Fruit fly (Drosophila melanogaster) whole organism, embryonic: ENCODE data around the gene Mis12.
A peak's percentile ranks its signal among the peaks of the same experiment; 100 is the strongest.

ENCODE experiments used
- Antp ChIP-seq: fragments of 200-800 bp; sonication (Bioruptor generic); optimal IDR thresholded peaks from 3 replicates; lab custom pipeline; 2016; ENCODE audit warnings: missing biosample characterization, missing genetic modification characterization
- Bdp1 ChIP-seq: fragments of 200-800 bp; sonication (Bioruptor generic); optimal IDR thresholded peaks from 3 replicates; lab custom pipeline; 2016; ENCODE audit warnings: missing biosample characterization, missing genetic modification characterization
- Bgb ChIP-seq: fragments of 200-800 bp; sonication (Bioruptor generic); IDR thresholded peaks from 2 replicates; pipeline ENCODE4 v1.3.6; 2022; ENCODE audit warnings: missing biosample characterization, missing genetic modification characterization; ENCODE audit not compliant: partially characterized antibody
- CG10147 ChIP-seq: fragments of 200-800 bp; sonication (Bioruptor generic); optimal IDR thresholded peaks from 2 replicates; lab custom pipeline; 2019; ENCODE audit warnings: missing biosample characterization, mild to moderate bottlenecking, missing genetic modification characterization, moderate library complexity
- CG10959 ChIP-seq: fragments of 200-800 bp; sonication (Bioruptor generic); IDR thresholded peaks from 2 replicates; pipeline ENCODE4 v1.3.6; 2022; ENCODE audit warnings: missing biosample characterization, missing genetic modification characterization
- CG11247 ChIP-seq: fragments of 200-800 bp; sonication (Bioruptor generic); IDR thresholded peaks from 2 replicates; pipeline ENCODE4 v1.3.6; 2022; ENCODE audit warnings: missing biosample characterization, missing genetic modification characterization
- CG11456 ChIP-seq: fragments of 200-800 bp; sonication (Bioruptor generic); IDR thresholded peaks from 3 replicates; pipeline ENCODE4 v1.3.6; 2022; ENCODE audit warnings: missing biosample characterization, missing genetic modification characterization
- CG12744 ChIP-seq: fragments of 200-800 bp; sonication (Bioruptor generic); optimal IDR thresholded peaks from 2 replicates; lab custom pipeline; 2016; ENCODE audit warnings: missing biosample characterization, missing genetic modification characterization
- CG14014 ChIP-seq: fragments of 200-800 bp; sonication (Bioruptor generic); IDR thresholded peaks from 2 replicates; pipeline ENCODE4 v1.3.6; 2022; ENCODE audit warnings: missing biosample characterization, missing genetic modification characterization
- CG14860 ChIP-seq: fragments of 200-800 bp; sonication (Bioruptor generic); IDR thresholded peaks from 3 replicates; pipeline ENCODE4 v1.3.6; 2022; ENCODE audit warnings: missing biosample characterization, missing genetic modification characterization; ENCODE audit not compliant: partially characterized antibody
- CG1602 ChIP-seq: fragments of 200-800 bp; sonication (Bioruptor generic); optimal IDR thresholded peaks from 3 replicates; lab custom pipeline; 2016; ENCODE audit warnings: missing biosample characterization, missing genetic modification characterization
- CG18262 ChIP-seq: fragments of 200-800 bp; optimal IDR thresholded peaks from 3 replicates; lab custom pipeline; 2019; ENCODE audit warnings: missing biosample characterization, mild to moderate bottlenecking, missing genetic modification characterization, moderate library complexity
- CG4617 ChIP-seq: fragments of 200-800 bp; sonication (Bioruptor generic); optimal IDR thresholded peaks from 3 replicates; lab custom pipeline; 2016; ENCODE audit warnings: missing biosample characterization, missing genetic modification characterization, borderline replicate concordance
- CG7372 ChIP-seq: fragments of 200-800 bp; sonication (Bioruptor generic); IDR thresholded peaks from 2 replicates; pipeline ENCODE4 v1.3.6; 2022; ENCODE audit warnings: missing biosample characterization, missing genetic modification characterization
- CG7786 ChIP-seq: fragments of 200-800 bp; sonication (Bioruptor generic); optimal IDR thresholded peaks from 2 replicates; lab custom pipeline; 2016; ENCODE audit warnings: missing biosample characterization, missing genetic modification characterization
- CG8281 ChIP-seq: fragments of 200-800 bp; sonication (Bioruptor generic); optimal IDR thresholded peaks from 2 replicates; lab custom pipeline; 2018; ENCODE audit warnings: missing biosample characterization, mild to moderate bottlenecking, missing genetic modification characterization, moderate library complexity
- D19B ChIP-seq: fragments of 200-800 bp; sonication (Bioruptor generic); optimal IDR thresholded peaks from 2 replicates; lab custom pipeline; 2017; ENCODE audit warnings: missing biosample characterization, mild to moderate bottlenecking, missing genetic modification characterization
- Doc2 ChIP-seq: fragments of 200-800 bp; sonication (Bioruptor generic); IDR thresholded peaks from 2 replicates; pipeline ENCODE4 v1.3.6; 2022; ENCODE audit warnings: missing biosample characterization, missing genetic modification characterization
- Dp ChIP-seq: fragments of 200-800 bp; sonication (Bioruptor generic); optimal IDR thresholded peaks from 2 replicates; lab custom pipeline; 2018; ENCODE audit warnings: missing biosample characterization, mild to moderate bottlenecking, missing genetic modification characterization, moderate library complexity
- Fer1 ChIP-seq: fragments of 200-800 bp; sonication (Bioruptor generic); optimal IDR thresholded peaks from 2 replicates; lab custom pipeline; 2017; ENCODE audit warnings: missing biosample characterization, mild to moderate bottlenecking, missing genetic modification characterization
- HHEX ChIP-seq: fragments of 200-800 bp; sonication (Bioruptor generic); optimal IDR thresholded peaks from 3 replicates; lab custom pipeline; 2017; ENCODE audit warnings: missing biosample characterization, mild to moderate bottlenecking, missing genetic modification characterization, missing genetic modification reagents
- HmgD ChIP-seq: fragments of 200-800 bp; sonication (Bioruptor generic); optimal IDR thresholded peaks from 3 replicates; lab custom pipeline; 2016; ENCODE audit warnings: missing biosample characterization, missing genetic modification characterization
- Hr51 ChIP-seq, 2 experiments: fragments of 200-800 bp; sonication (Bioruptor generic); optimal IDR thresholded peaks; 2 replicates in 1 of 2; 3 replicates in 1 of 2; lab custom pipeline; 2016 to 2018; ENCODE audit warnings: missing biosample characterization in 2 of 2, missing genetic modification characterization in 2 of 2, mild to moderate bottlenecking in 1 of 2, moderate library complexity in 1 of 2
- Hr78 ChIP-seq, 2 experiments: fragments of 200-800 bp in 1 of 2; fragments of >200 bp in 1 of 2; sonication (Bioruptor generic) in 1 of 2; optimal IDR thresholded peaks; 2 replicates each; lab custom pipeline; 2017 to 2019; ENCODE audit warnings: missing biosample characterization in 2 of 2, missing genetic modification characterization in 2 of 2, mild to moderate bottlenecking in 1 of 2, moderate library complexity in 1 of 2
- Hsf ChIP-seq: fragments of 200-800 bp; sonication (Bioruptor generic); optimal IDR thresholded peaks from 3 replicates; lab custom pipeline; 2016; ENCODE audit warnings: missing biosample characterization, missing genetic modification characterization
- Kr ChIP-seq: fragments of 200-800 bp; sonication (Bioruptor generic); optimal IDR thresholded peaks from 2 replicates; lab custom pipeline; 2017; ENCODE audit warnings: missing biosample characterization, mild to moderate bottlenecking, missing genetic modification characterization
- Max ChIP-seq: fragments of 200-800 bp; sonication (Bioruptor generic); optimal IDR thresholded peaks from 2 replicates; lab custom pipeline; 2016; ENCODE audit warnings: missing biosample characterization, mild to moderate bottlenecking, missing genetic modification characterization
- Stat92E ChIP-seq, 3 experiments: fragments of >200 bp in 2 of 3; fragments of 200-800 bp in 1 of 3; sonication (Bioruptor generic) in 1 of 3; optimal IDR thresholded peaks; 2 replicates each; lab custom pipeline; 2017 to 2019; ENCODE audit warnings: missing biosample characterization in 3 of 3, missing genetic modification characterization in 3 of 3, mild to moderate bottlenecking in 1 of 3, moderate library complexity in 1 of 3
- ato ChIP-seq: fragments of 200-800 bp; sonication (Bioruptor generic); IDR thresholded peaks from 2 replicates; pipeline ENCODE4 v1.3.6; 2022; ENCODE audit warnings: missing biosample characterization, missing genetic modification characterization; ENCODE audit not compliant: partially characterized antibody
- chif ChIP-seq, 2 experiments: fragments of 200-800 bp; sonication (Bioruptor generic); optimal IDR thresholded peaks; 3 replicates each; lab custom pipeline; 2016; ENCODE audit warnings: missing biosample characterization in 2 of 2, missing genetic modification characterization in 2 of 2
- dan ChIP-seq: fragments of 200-800 bp; sonication (Bioruptor generic); IDR thresholded peaks from 2 replicates; pipeline ENCODE4 v1.3.6; 2022; ENCODE audit warnings: missing biosample characterization, missing genetic modification characterization
- dati ChIP-seq: fragments of 200-800 bp; sonication (Bioruptor generic); IDR thresholded peaks from 2 replicates; pipeline ENCODE4 v1.3.6; 2022; ENCODE audit warnings: missing biosample characterization, missing genetic modification characterization
- disco-r ChIP-seq: fragments of 200-800 bp; sonication (Bioruptor generic); optimal IDR thresholded peaks from 2 replicates; lab custom pipeline; 2016; ENCODE audit warnings: missing biosample characterization, missing genetic modification characterization
- dm ChIP-seq: fragments of 200-800 bp; sonication (Bioruptor generic); optimal IDR thresholded peaks from 3 replicates; lab custom pipeline; 2016; ENCODE audit warnings: missing biosample characterization, missing genetic modification characterization
- gce ChIP-seq: fragments of 200-800 bp; sonication (Bioruptor generic); IDR thresholded peaks from 3 replicates; pipeline ENCODE4 v1.3.6; 2022; ENCODE audit warnings: missing biosample characterization, missing genetic modification characterization
- gsb-n ChIP-seq: fragments of 200-800 bp; sonication (Bioruptor generic); optimal IDR thresholded peaks from 3 replicates; lab custom pipeline; 2018; ENCODE audit warnings: missing biosample characterization, mild to moderate bottlenecking, missing genetic modification characterization
- ind ChIP-seq: fragments of 200-800 bp; sonication (Bioruptor generic); optimal IDR thresholded peaks from 3 replicates; lab custom pipeline; 2016; ENCODE audit warnings: missing biosample characterization, missing genetic modification characterization
- inv ChIP-seq: fragments of 200-800 bp; sonication (Bioruptor generic); IDR thresholded peaks from 2 replicates; pipeline ENCODE4 v1.3.6; 2022; ENCODE audit warnings: missing biosample characterization, missing genetic modification characterization; ENCODE audit not compliant: partially characterized antibody
- kay ChIP-seq: fragments of 200-800 bp; sonication (Bioruptor generic); optimal IDR thresholded peaks from 2 replicates; lab custom pipeline; 2016; ENCODE audit warnings: missing biosample characterization, missing genetic modification characterization
- nerfin-1 ChIP-seq: fragments of 200-800 bp; sonication (Bioruptor generic); optimal IDR thresholded peaks from 3 replicates; lab custom pipeline; 2019; ENCODE audit warnings: missing biosample characterization, mild to moderate bottlenecking, missing genetic modification characterization, moderate library complexity
- prd ChIP-seq, 3 experiments: fragments of >200 bp in 2 of 3; fragments of 200-800 bp in 1 of 3; sonication (Bioruptor generic) in 1 of 3; optimal IDR thresholded peaks in 2 of 3; IDR thresholded peaks in 1 of 3; 2 replicates in 2 of 3; 3 replicates in 1 of 3; pipeline versions ENCODE4 v1.3.6 to Lab custom; 2017 to 2022; ENCODE audit warnings: missing biosample characterization in 1 of 3, missing genetic modification characterization in 1 of 3
- pzg ChIP-seq: fragments of 200-800 bp; sonication (Bioruptor generic); optimal IDR thresholded peaks from 3 replicates; lab custom pipeline; 2018; ENCODE audit warnings: missing biosample characterization, mild to moderate bottlenecking, missing genetic modification characterization, moderate library complexity
- row ChIP-seq: fragments of 200-800 bp; sonication (Bioruptor generic); IDR thresholded peaks from 3 replicates; pipeline ENCODE4 v1.3.6; 2022; ENCODE audit warnings: missing biosample characterization, missing genetic modification characterization
- sens-2 ChIP-seq: fragments of 200-800 bp; sonication (Bioruptor generic); IDR thresholded peaks from 2 replicates; pipeline ENCODE4 v1.3.6; 2022; ENCODE audit warnings: missing biosample characterization, missing genetic modification characterization
- sna ChIP-seq: fragments of 200-800 bp; sonication (Bioruptor generic); IDR thresholded peaks from 2 replicates; pipeline ENCODE4 v1.3.6; 2022; ENCODE audit warnings: missing biosample characterization, missing genetic modification characterization; ENCODE audit not compliant: partially characterized antibody
- stwl ChIP-seq: fragments of 200-800 bp; sonication (Bioruptor generic); optimal IDR thresholded peaks from 3 replicates; lab custom pipeline; 2018; ENCODE audit warnings: missing biosample characterization, mild to moderate bottlenecking, missing genetic modification characterization, moderate library complexity
- tin ChIP-seq: fragments of 200-800 bp; sonication (Bioruptor generic); optimal IDR thresholded peaks from 3 replicates; lab custom pipeline; 2016; ENCODE audit warnings: missing biosample characterization, missing genetic modification characterization
- toy ChIP-seq: fragments of 200-800 bp; sonication (Bioruptor generic); IDR thresholded peaks from 2 replicates; pipeline ENCODE4 v1.3.6; 2022; ENCODE audit warnings: missing biosample characterization, missing genetic modification characterization
- trh ChIP-seq: fragments of 200-800 bp; sonication (Bioruptor generic); optimal IDR thresholded peaks from 2 replicates; lab custom pipeline; 2016; ENCODE audit warnings: missing biosample characterization, missing genetic modification characterization
- tup ChIP-seq: fragments of 200-800 bp; sonication (Bioruptor generic); optimal IDR thresholded peaks from 2 replicates; lab custom pipeline; 2016; ENCODE audit warnings: missing biosample characterization, mild to moderate bottlenecking, missing genetic modification characterization, moderate library complexity

The Mis12 gene

dm6 chr3L:6977391-6977790, 8.5 kb upstream of the Mis12 start (continued):
- TF ChIP-seq CG11456 (GFP tag; lab: Robert Waterston, UW) (peak; percentile 45; the same call in 1 of the 3 replicates), Doc2 (GFP tag; lab: Robert Waterston, UW) (no peak), prd (optimal IDR thresholded peaks at IDR 0.05; lab: Kevin White, UChicago) (no peak), prd (GFP tag; IDR thresholded peaks at IDR 0.05; lab: Robert Waterston, UW) (peak; percentile 72), CG14014 (peak; percentile 66), Kr (GFP tag; lab: Kevin White, UChicago) (no peak), CG10959 (peak; percentile 65), CG10147 (no peak), CG14860 (no peak), Hr78 (GFP tag; optimal IDR thresholded peaks at IDR 0.05; lab: Kevin White, UChicago) (no peak), CG4617 (GFP tag; lab: Kevin White, UChicago) (no peak), Stat92E (GFP tag; optimal IDR thresholded peaks at IDR 0.05; lab: Kevin White, UChicago) (no peak), CG12744 (GFP tag; lab: Kevin White, UChicago) (no peak), CG7786 (GFP tag; lab: Kevin White, UChicago) (no peak), disco-r (GFP tag; lab: Kevin White, UChicago) (no peak), CG1602 (peak; percentile 39), Fer1 (GFP tag; lab: Kevin White, UChicago) (peak; percentile 57), dm (no peak), CG11247 (GFP tag; lab: Robert Waterston, UW) (peak; percentile 37; the same call in 1 of the 2 replicates), HmgD (GFP tag; lab: Kevin White, UChicago) (no peak), kay (GFP tag; lab: Kevin White, UChicago) (no peak), dati (GFP tag; lab: Robert Waterston, UW) (no peak), D19B (GFP tag; lab: Kevin White, UChicago) (peak; percentile 8), Bgb (GFP tag; lab: Robert Waterston, UW) (no peak), stwl (tag; lab: Kevin White, UChicago) (peak; percentile 6), Hsf (no peak), CG18262 (peak; percentile 68), Hr51 (GFP tag; optimal IDR thresholded peaks at IDR 0.05; lab: Kevin White, UChicago) (peak in 1 of 2 experiments; percentile 76), Bdp1 (no peak), trh (GFP tag; lab: Kevin White, UChicago) (peak; percentile 43), chif (GFP tag; optimal IDR thresholded peaks at IDR 0.05; lab: Kevin White, UChicago) (no peak), Max (GFP tag; lab: Kevin White, UChicago) (no peak), inv (no peak), sna (no peak), dan (no peak), ato (GFP tag; lab: Robert Waterston, UW) (no peak), row (GFP tag; lab: Robert Waterston, UW) (peak; percentile 72), Dp (GFP tag; lab: Kevin White, UChicago) (no peak), sens-2 (peak; percentile 46; the same call in 1 of the 2 replicates), CG8281 (tag; lab: Kevin White, UChicago) (no peak), ind (GFP tag; lab: Kevin White, UChicago) (peak; percentile 49), HHEX (GFP tag; lab: Kevin White, UChicago) (peak; percentile 29), tup (no peak), nerfin-1 (tag; lab: Kevin White, UChicago) (peak; percentile 16), CG7372 (GFP tag; lab: Robert Waterston, UW) (no peak), Antp (GFP tag; lab: Kevin White, UChicago) (no peak), gsb-n (tag; lab: Kevin White, UChicago) (peak; percentile 53), tin (GFP tag; lab: Kevin White, UChicago) (peak; percentile 66), toy (GFP tag; lab: Robert Waterston, UW) (no peak), pzg (GFP tag; lab: Kevin White, UChicago) (no peak), gce (GFP tag; lab: Robert Waterston, UW) (0 out of 3 replicates have a peak, but pooled peaks have one; percentile 16)
